Worm (Caenorhabditis elegans): Measurements from ENCODE around the gene gcy-4.

gcy-4 gene

DNA sequence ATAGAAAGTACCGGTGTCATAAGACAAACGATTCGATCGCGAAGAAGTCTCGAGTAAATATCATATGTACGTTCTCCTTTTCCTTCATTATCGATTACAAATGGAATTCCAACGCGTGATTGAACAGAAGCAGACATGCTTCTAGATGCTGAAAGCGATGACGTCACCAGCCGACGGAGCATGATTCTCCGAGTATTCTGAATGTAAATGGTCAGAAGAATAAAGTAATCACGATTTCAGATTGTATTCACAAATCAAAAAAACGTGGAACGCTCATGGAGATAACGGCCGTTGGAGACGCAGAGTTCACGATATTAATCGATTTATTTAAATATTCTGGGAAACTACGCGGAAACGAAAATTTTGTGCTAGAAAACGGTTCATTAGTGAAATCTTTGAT, 6.0 kb downstream of the gcy-4 start, which contains the start of gene clpp-1 (continued):
- no peak for TF ChIP-seq F57A8.1 (GFP tag; optimal IDR thresholded peaks at IDR 0.05)
- no peak for TF ChIP-seq mcd-1 (GFP tag; IDR thresholded peaks at IDR 0.05)
- no peak for TF ChIP-seq T26A5.8 (tag; optimal IDR thresholded peaks at IDR 0.05)
- TF ChIP-seq rcor-1 (GFP tag; IDR thresholded peaks at IDR 0.05) = no peak
- no peak for TF ChIP-seq nhr-179 (tag; optimal IDR thresholded peaks at IDR 0.05)
- TF ChIP-seq hlh-12 (tag; optimal IDR thresholded peaks at IDR 0.05) = no peak
- TF ChIP-seq bed-1 (GFP tag; IDR thresholded peaks at IDR 0.05) = 0 out of 2 replicates have a peak, but pooled peaks have one; percentile 7
- no peak for TF ChIP-seq ekl-4 (GFP tag; IDR thresholded peaks at IDR 0.05)
- no peak for TF ChIP-seq snpc-4 (GFP tag; optimal IDR thresholded peaks at IDR 0.05)
- no peak for TF ChIP-seq snpc-4 (tag; optimal IDR thresholded peaks at IDR 0.05)
- no peak for TF ChIP-seq ceh-100 (GFP tag; IDR thresholded peaks at IDR 0.05)
- no peak for TF ChIP-seq unc-130 (GFP tag; optimal IDR thresholded peaks at IDR 0.05)
- TF ChIP-seq rec-8 (tag; optimal IDR thresholded peaks at IDR 0.05) = no peak
- no peak for TF ChIP-seq sptf-2 (GFP tag; optimal IDR thresholded peaks at IDR 0.05)
- no peak for TF ChIP-seq attf-5 (GFP tag; optimal IDR thresholded peaks at IDR 0.05)
- peak; percentile 74 for TF ChIP-seq atf-7 (tag; optimal IDR thresholded peaks at IDR 0.05)
- no peak for TF ChIP-seq B0035.1 (tag; optimal IDR thresholded peaks at IDR 0.05)
- no peak for TF ChIP-seq hmg-20 (GFP tag; IDR thresholded peaks at IDR 0.05)
- TF ChIP-seq ceh-91 (GFP tag; IDR thresholded peaks at IDR 0.05) = no peak
- no peak for TF ChIP-seq ztf-3 (GFP tag; optimal IDR thresholded peaks at IDR 0.05)
- no peak for TF ChIP-seq akir-1 (GFP tag; optimal IDR thresholded peaks at IDR 0.05)
- TF ChIP-seq ztf-6 (GFP tag; IDR thresholded peaks at IDR 0.05) = no peak
- TF ChIP-seq mel-28 (tag; optimal IDR thresholded peaks at IDR 0.05; ENCODE audit: borderline replicate concordance) = peak; percentile 39
- no peak for TF ChIP-seq die-1 (tag; optimal IDR thresholded peaks at IDR 0.05)
- peak; percentile 43; the same call in 1 of the 2 replicates for TF ChIP-seq nfyb-1 (GFP tag; IDR thresholded peaks at IDR 0.05)
- TF ChIP-seq cebp-2 (GFP tag; IDR thresholded peaks at IDR 0.05) = no peak
- TF ChIP-seq ceh-79 (tag; optimal IDR thresholded peaks at IDR 0.05) = no peak
- TF ChIP-seq lsy-27 (tag; optimal IDR thresholded peaks at IDR 0.05; ENCODE audit: borderline replicate concordance, insufficient read depth) = no peak
- no peak for TF ChIP-seq lin-26 (GFP tag; IDR thresholded peaks at IDR 0.05)
- no peak for TF ChIP-seq dox-1 (GFP tag; IDR thresholded peaks at IDR 0.05)
- TF ChIP-seq tlf-1 (GFP tag; optimal IDR thresholded peaks at IDR 0.05) = peak; percentile 31
- TF ChIP-seq lin-35 (GFP tag; optimal IDR thresholded peaks at IDR 0.05) = no peak
- no peak for TF ChIP-seq ztf-22 (GFP tag; optimal IDR thresholded peaks at IDR 0.05)
- TF ChIP-seq attf-3 (GFP tag; conservative IDR thresholded peaks at IDR 0.05) = no peak
- TF ChIP-seq Y53F4B.3 (GFP tag; IDR thresholded peaks at IDR 0.05) = no peak
- TF ChIP-seq madf-6 (GFP tag; IDR thresholded peaks at IDR 0.05) = no peak
- no peak for TF ChIP-seq D2030.7 (GFP tag; IDR thresholded peaks at IDR 0.05)
- TF ChIP-seq ceh-58 (GFP tag; IDR thresholded peaks at IDR 0.05) = no peak
- no peak for TF ChIP-seq hrde-1 (tag; optimal IDR thresholded peaks at IDR 0.05; ENCODE audit: borderline replicate concordance)
- no peak for TF ChIP-seq unc-62 (GFP tag; optimal IDR thresholded peaks at IDR 0.05)
- TF ChIP-seq fkh-3 (tag; optimal IDR thresholded peaks at IDR 0.05) = no peak
- no peak for TF ChIP-seq madf-10 (tag; optimal IDR thresholded peaks at IDR 0.05)
- TF ChIP-seq lir-1 (GFP tag; conservative IDR thresholded peaks at IDR 0.05) = no peak
- TF ChIP-seq F22D6.2 (tag; optimal IDR thresholded peaks at IDR 0.05) = no peak
- no peak for TF ChIP-seq lsl-1 (GFP tag; optimal IDR thresholded peaks at IDR 0.05)
- TF ChIP-seq Y95B8A.8 (GFP tag; IDR thresholded peaks at IDR 0.05) = no peak
- TF ChIP-seq pha-4 (tag; optimal IDR thresholded peaks at IDR 0.05) = no peak
- TF ChIP-seq nhr-27 (tag; optimal IDR thresholded peaks at IDR 0.05) = no peak
- TF ChIP-seq K11D2.4 (GFP tag; IDR thresholded peaks at IDR 0.05) = 0 out of 2 replicates have a peak, but pooled peaks have one; percentile 14
